Worm (Caenorhabditis elegans): Measurements from ENCODE around the gene unc-86.

ce11 chrIII:8182573-8182972 is 33.6 kb downstream of the unc-86 start:
- TF ChIP-seq hmg-1.2 (GFP tag; IDR thresholded peaks at IDR 0.05) (no peak), ets-4 (GFP tag; optimal IDR thresholded peaks at IDR 0.05) (no peak), madf-8 (GFP tag; conservative IDR thresholded peaks at IDR 0.05) (no peak)

All from whole organism, young adult.